Fruit fly (Drosophila melanogaster): Measurements from ENCODE around the gene RpL7-like.

The RpL7-like gene

dm6 chr2L:12055837-12056388 lies at the start of gene RpL7-like, which contains the start of the genes JhI-21 and CG34164 (continued):
- TF ChIP-seq CG2116 (GFP tag; optimal IDR thresholded peaks at IDR 0.05): peak; percentile 93
- no peak for TF ChIP-seq prd (optimal IDR thresholded peaks at IDR 0.05)
- TF ChIP-seq prd (GFP tag; IDR thresholded peaks at IDR 0.05): no peak
- TF ChIP-seq CG15269 (tag; optimal IDR thresholded peaks at IDR 0.05): no peak
- no peak for TF ChIP-seq HLH3B (GFP tag; IDR thresholded peaks at IDR 0.05)
- no peak for TF ChIP-seq ken (GFP tag; IDR thresholded peaks at IDR 0.05)
- no peak for TF ChIP-seq Six4 (GFP tag; optimal IDR thresholded peaks at IDR 0.05)
- TF ChIP-seq gfzf (GFP tag; optimal IDR thresholded peaks at IDR 0.05): peak; percentile 23
- TF ChIP-seq Aef1 (GFP tag; IDR thresholded peaks at IDR 0.05): no peak
- TF ChIP-seq CG10147 (GFP tag; optimal IDR thresholded peaks at IDR 0.05): peak; percentile 28
- no peak for TF ChIP-seq Bdp1 (GFP tag; optimal IDR thresholded peaks at IDR 0.05)
- TF ChIP-seq amos (GFP tag; IDR thresholded peaks at IDR 0.05; ENCODE audit: partially characterized antibody): peak; percentile 70; the same call in 1 of the 2 replicates
- TF ChIP-seq CG13894 (tag; optimal IDR thresholded peaks at IDR 0.05): no peak
- TF ChIP-seq CG10654 (GFP tag; optimal IDR thresholded peaks at IDR 0.05): no peak
- TF ChIP-seq E2f1 (GFP tag; IDR thresholded peaks at IDR 0.05): peak; percentile 19; the same call in 1 of the 2 replicates
- no peak for TF ChIP-seq CG15011 (GFP tag; optimal IDR thresholded peaks at IDR 0.05)
- TF ChIP-seq Usf (GFP tag; optimal IDR thresholded peaks at IDR 0.05): no peak
- no peak for TF ChIP-seq CG12155 (GFP tag; optimal IDR thresholded peaks at IDR 0.05)
- TF ChIP-seq da (GFP tag; optimal IDR thresholded peaks at IDR 0.05): no peak
- TF ChIP-seq so (GFP tag; IDR thresholded peaks at IDR 0.05): no peak
- TF ChIP-seq cad (GFP tag; optimal IDR thresholded peaks at IDR 0.05): no peak
- no peak for TF ChIP-seq CG10462 (GFP tag; optimal IDR thresholded peaks at IDR 0.05)
- TF ChIP-seq GATAe (GFP tag; conservative IDR thresholded peaks at IDR 0.05): no peak
- no peak for TF ChIP-seq mam (GFP tag; optimal IDR thresholded peaks at IDR 0.05)
- TF ChIP-seq org-1 (GFP tag; optimal IDR thresholded peaks at IDR 0.05): no peak
- no peak for TF ChIP-seq shn (GFP tag; optimal IDR thresholded peaks at IDR 0.05)
- TF ChIP-seq CG13287 (GFP tag; IDR thresholded peaks at IDR 0.05; ENCODE audit: partially characterized antibody): peak; percentile 77
- no peak for TF ChIP-seq CG10979 (tag; optimal IDR thresholded peaks at IDR 0.05)
- TF ChIP-seq hbn (GFP tag; IDR thresholded peaks at IDR 0.05; ENCODE audit: partially characterized antibody): no peak; the same call in 1 of the 2 replicates
- no peak for TF ChIP-seq grn (GFP tag; optimal IDR thresholded peaks at IDR 0.05)
- no peak for TF ChIP-seq CG7271 (tag; optimal IDR thresholded peaks at IDR 0.05)
- TF ChIP-seq CG15601 (tag; optimal IDR thresholded peaks at IDR 0.05): no peak
- no peak for TF ChIP-seq fu2 (GFP tag; optimal IDR thresholded peaks at IDR 0.05)
- TF ChIP-seq Asciz (GFP tag; optimal IDR thresholded peaks at IDR 0.05): no peak
- no peak for TF ChIP-seq wek (GFP tag; optimal IDR thresholded peaks at IDR 0.05)
- no peak for TF ChIP-seq CG2202 (tag; optimal IDR thresholded peaks at IDR 0.05)
- TF ChIP-seq CrebB (tag; optimal IDR thresholded peaks at IDR 0.05): no peak
- no peak for TF ChIP-seq CG14965 (GFP tag; optimal IDR thresholded peaks at IDR 0.05; ENCODE audit: borderline replicate concordance)
- peak; percentile 64 for TF ChIP-seq bbx (GFP tag; IDR thresholded peaks at IDR 0.05; ENCODE audit: partially characterized antibody)
- TF ChIP-seq CG1602 (GFP tag; optimal IDR thresholded peaks at IDR 0.05): no peak
- peak; percentile 33 for TF ChIP-seq ewg (GFP tag; optimal IDR thresholded peaks at IDR 0.05)
- no peak for TF ChIP-seq Taf1 (GFP tag; IDR thresholded peaks at IDR 0.05)
- no peak for TF ChIP-seq CG1832 (GFP tag; optimal IDR thresholded peaks at IDR 0.05)
- TF ChIP-seq CG17829 (tag; optimal IDR thresholded peaks at IDR 0.05): peak; percentile 8
- TF ChIP-seq pnt (GFP tag; optimal IDR thresholded peaks at IDR 0.05): no peak
- peak; percentile 22 for TF ChIP-seq Meics (GFP tag; optimal IDR thresholded peaks at IDR 0.05)
- TF ChIP-seq CG7987 (GFP tag; optimal IDR thresholded peaks at IDR 0.05): no peak
- no peak for TF ChIP-seq CG14050 (GFP tag; IDR thresholded peaks at IDR 0.05)
- no peak for TF ChIP-seq run (tag; optimal IDR thresholded peaks at IDR 0.05)
- no peak for TF ChIP-seq Dad (GFP tag; optimal IDR thresholded peaks at IDR 0.05)
- no peak for TF ChIP-seq CG5245 (GFP tag; optimal IDR thresholded peaks at IDR 0.05)

Data from whole organism, embryonic.